Fruit fly (Drosophila melanogaster): ENCODE results near the gene caup.
A peak's percentile ranks its signal among the peaks of the same experiment; 100 is the strongest.

Gene caup

DNA sequence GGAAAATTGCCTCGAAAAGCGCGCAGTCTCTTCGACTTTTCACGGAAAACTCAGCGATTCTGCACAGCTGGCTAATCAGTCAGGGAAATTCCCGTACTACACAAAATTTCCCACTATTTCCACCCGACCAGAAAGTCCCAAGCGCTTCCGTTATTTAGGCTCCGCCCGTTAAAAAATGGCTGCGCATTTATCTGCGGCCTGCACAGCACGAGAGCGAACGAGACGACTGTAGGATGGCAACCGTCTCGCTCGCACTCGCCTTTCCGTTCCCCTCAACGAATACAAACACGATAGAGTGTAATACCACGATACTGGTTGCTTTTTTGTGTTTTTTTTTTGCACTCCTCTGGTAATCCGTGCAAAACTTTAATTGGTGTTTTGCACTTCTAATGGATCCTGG lies 43.7 kb downstream of the caup start (continued):
- TF ChIP-seq Eip78C (GFP tag) (peak; percentile 74), CG6276 (GFP tag; optimal IDR thresholded peaks at IDR 0.05) (no peak), Eip93F (GFP tag; optimal IDR thresholded peaks at IDR 0.05) (no peak), dac (GFP tag; optimal IDR thresholded peaks at IDR 0.05) (no peak), CG8319 (GFP tag; optimal IDR thresholded peaks at IDR 0.05) (peak; percentile 7), CG3919 (GFP tag; optimal IDR thresholded peaks at IDR 0.05) (peak; percentile 60), Ets21C (GFP tag; optimal IDR thresholded peaks at IDR 0.05) (no peak), CG11294 (GFP tag; IDR thresholded peaks at IDR 0.05) (no peak), CG8632 (GFP tag; optimal IDR thresholded peaks at IDR 0.05) (peak; percentile 45), CG16779 (tag; optimal IDR thresholded peaks at IDR 0.05) (peak; percentile 10), Hr39 (GFP tag; optimal IDR thresholded peaks at IDR 0.05) (no peak), CG34406 (GFP tag; optimal IDR thresholded peaks at IDR 0.05) (peak; percentile 61), OdsH (GFP tag; optimal IDR thresholded peaks at IDR 0.05) (peak; percentile 30), Smox (GFP tag; optimal IDR thresholded peaks at IDR 0.05) (no peak), pdm3 (GFP tag; optimal IDR thresholded peaks at IDR 0.05) (peak; percentile 12), topi (GFP tag; optimal IDR thresholded peaks at IDR 0.05) (peak; percentile 30), Gug (GFP tag; IDR thresholded peaks at IDR 0.05) (no peak), Lpt (GFP tag; optimal IDR thresholded peaks at IDR 0.05) (no peak), CG1621 (tag; optimal IDR thresholded peaks at IDR 0.05) (peak; percentile 24)

DNA sequence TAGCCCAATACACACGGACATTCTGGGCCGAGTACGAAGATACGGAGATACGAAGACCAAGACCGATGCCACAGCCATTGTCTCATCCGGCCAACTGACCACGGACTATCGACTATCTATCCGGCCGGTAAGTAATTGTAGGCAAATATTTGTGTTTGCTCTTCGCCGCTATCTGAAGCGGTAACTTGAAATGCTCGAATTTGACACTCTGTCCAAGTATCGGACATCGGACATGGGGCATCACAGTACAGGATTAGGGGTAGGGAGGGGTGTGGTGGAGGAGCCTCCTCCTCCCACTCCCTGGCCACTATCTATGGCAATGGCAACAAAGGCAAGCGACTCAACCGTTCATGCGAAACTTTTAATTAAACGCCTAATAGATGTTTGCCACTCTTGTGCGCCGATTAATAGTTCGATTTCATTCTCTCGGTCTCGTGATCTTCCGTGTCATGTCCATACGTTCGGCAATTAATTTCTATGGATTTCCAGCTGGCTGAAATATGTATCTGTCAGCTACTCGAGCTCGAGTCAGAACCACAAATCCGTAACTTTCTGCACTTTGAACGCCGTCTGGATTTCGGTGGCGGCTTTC lies 46.7 kb downstream of the caup start:
- TF ChIP-seq Blimp-1 (GFP tag; optimal IDR thresholded peaks at IDR 0.05) (no peak), fkh (GFP tag; optimal IDR thresholded peaks at IDR 0.05) (peak; percentile 14)

DNA sequence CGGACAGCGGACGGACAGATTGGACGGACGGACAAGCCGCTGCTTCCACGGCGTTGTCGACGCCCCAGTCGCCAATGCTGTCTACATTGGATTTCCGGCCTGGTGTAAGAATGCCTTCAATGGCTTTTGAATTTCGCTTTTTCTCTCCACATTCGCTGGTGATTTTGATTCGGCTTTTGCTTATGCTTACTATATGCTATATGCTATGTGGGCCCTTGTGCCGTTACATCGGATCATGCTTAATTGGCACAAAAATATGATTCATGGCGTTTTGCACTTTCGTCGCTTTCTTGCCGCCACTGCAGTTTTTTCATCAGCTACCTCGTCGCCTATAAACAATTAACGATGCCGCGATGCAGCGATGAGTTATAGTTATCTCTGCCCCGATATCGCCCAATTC lies 48.5 kb downstream of the caup start:
- TF ChIP-seq Eip78C (GFP tag) (no peak), CG7368 (GFP tag; optimal IDR thresholded peaks at IDR 0.05) (no peak), Ets21C (GFP tag; optimal IDR thresholded peaks at IDR 0.05) (no peak), CG11902 (GFP tag; optimal IDR thresholded peaks at IDR 0.05) (no peak), salr (GFP tag; optimal IDR thresholded peaks at IDR 0.05) (no peak), eg (GFP tag; IDR thresholded peaks at IDR 0.05) (no peak), Sox14 (GFP tag; optimal IDR thresholded peaks at IDR 0.05) (no peak), CG32006 (GFP tag; optimal IDR thresholded peaks at IDR 0.05) (no peak), achi (GFP tag; optimal IDR thresholded peaks at IDR 0.05) (no peak), CG3919 (GFP tag; optimal IDR thresholded peaks at IDR 0.05) (no peak), CG10669 (GFP tag; optimal IDR thresholded peaks at IDR 0.05) (no peak), pdm3 (GFP tag; optimal IDR thresholded peaks at IDR 0.05) (no peak), Blimp-1 (GFP tag; optimal IDR thresholded peaks at IDR 0.05) (no peak), Sox15 (GFP tag; optimal IDR thresholded peaks at IDR 0.05) (no peak), acj6 (GFP tag; optimal IDR thresholded peaks at IDR 0.05) (no peak), Hr39 (GFP tag; optimal IDR thresholded peaks at IDR 0.05) (no peak), lz (GFP tag; optimal IDR thresholded peaks at IDR 0.05) (no peak)

DNA sequence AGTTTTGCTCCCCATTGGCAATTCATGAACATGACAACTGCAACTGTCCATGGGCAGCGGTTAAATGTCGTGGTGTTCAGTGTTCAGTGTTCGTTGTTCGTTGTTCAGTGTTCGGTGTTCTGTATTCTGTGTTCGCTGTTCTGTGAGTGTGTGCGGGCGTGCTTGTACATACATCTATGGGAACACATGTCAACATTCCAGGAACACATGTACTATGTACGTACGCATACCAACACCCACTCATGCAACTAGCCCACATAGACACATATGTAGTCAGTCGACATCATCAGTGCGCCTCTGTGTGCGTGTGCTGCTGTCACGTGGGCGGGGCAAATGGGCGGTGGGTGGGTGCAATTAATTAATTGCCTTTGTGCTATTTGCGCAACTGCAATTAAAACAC lies 58.1 kb downstream of the caup start:
- TF ChIP-seq eg (GFP tag; IDR thresholded peaks at IDR 0.05) (no peak), CG10631 (GFP tag; optimal IDR thresholded peaks at IDR 0.05) (no peak), CG15336 (GFP tag; IDR thresholded peaks at IDR 0.05) (no peak)

DNA sequence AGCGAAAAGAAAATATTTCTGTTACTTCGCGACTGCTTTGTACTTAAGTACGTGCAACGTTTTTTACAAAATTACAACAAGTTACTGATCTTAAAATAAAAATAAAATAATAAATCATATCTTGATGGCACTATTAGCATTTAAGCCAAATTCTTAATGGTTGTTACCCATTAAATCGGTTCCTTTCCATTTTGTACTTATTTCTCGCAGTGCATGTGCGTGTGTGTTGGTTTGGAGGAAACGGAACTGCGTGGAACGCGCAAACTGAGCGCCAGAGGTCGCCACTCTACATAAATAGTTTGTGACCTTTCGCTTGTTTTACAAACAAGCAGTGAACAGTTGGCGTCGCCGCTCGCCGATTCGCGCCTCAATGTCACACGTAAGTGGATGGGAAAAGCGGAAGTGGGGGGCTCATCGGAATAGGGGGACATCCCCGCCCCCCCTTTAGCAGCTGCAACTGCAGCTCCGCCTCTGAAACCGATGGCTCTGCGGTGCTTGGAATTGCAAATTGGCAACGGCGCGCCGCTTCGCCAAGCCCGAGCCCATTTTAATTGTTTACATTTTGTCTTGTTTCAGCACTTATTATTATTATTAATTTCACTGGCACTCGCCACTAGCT lies 58.7 kb downstream of the caup start:
- TF ChIP-seq fd85E (GFP tag; optimal IDR thresholded peaks at IDR 0.05), result no peak
- TF ChIP-seq CG32006 (GFP tag; optimal IDR thresholded peaks at IDR 0.05), result peak; percentile 12
- TF ChIP-seq CG3032 (tag; optimal IDR thresholded peaks at IDR 0.05), result peak; percentile 19
- no peak for TF ChIP-seq CG31627 (GFP tag; optimal IDR thresholded peaks at IDR 0.05)
- TF ChIP-seq CG10669 (GFP tag; optimal IDR thresholded peaks at IDR 0.05), result peak; percentile 44
- peak; percentile 1 for TF ChIP-seq dsx (GFP tag; optimal IDR thresholded peaks at IDR 0.05; ENCODE audit: poor library complexity, severe bottlenecking)
- peak; percentile 51 for TF ChIP-seq CG3919 (GFP tag; optimal IDR thresholded peaks at IDR 0.05)
- TF ChIP-seq dac (GFP tag; optimal IDR thresholded peaks at IDR 0.05), result no peak
- TF ChIP-seq CG6854 (GFP tag; optimal IDR thresholded peaks at IDR 0.05), result no peak
- no peak for TF ChIP-seq achi (GFP tag; optimal IDR thresholded peaks at IDR 0.05)
- no peak for TF ChIP-seq fd59A (GFP tag; optimal IDR thresholded peaks at IDR 0.05)
- peak; percentile 2 for TF ChIP-seq Ets96B (tag; optimal IDR thresholded peaks at IDR 0.05)
- TF ChIP-seq CG8119 (GFP tag; IDR thresholded peaks at IDR 0.05), result no peak
- TF ChIP-seq CG9139 (GFP tag; optimal IDR thresholded peaks at IDR 0.05), result no peak
- TF ChIP-seq topi (GFP tag; optimal IDR thresholded peaks at IDR 0.05), result peak; percentile 1
- peak; percentile 84 for TF ChIP-seq Eip78C (GFP tag)
- peak; percentile 22 for TF ChIP-seq svp (GFP tag)
- no peak for TF ChIP-seq Lpt (GFP tag; optimal IDR thresholded peaks at IDR 0.05)
